Worm (Caenorhabditis elegans): ENCODE results near the gene Y67D8A.2.

ce11 chrIV:3251551-3251950, 29.3 kb downstream of the Y67D8A.2 start:
- TF ChIP-seq tbx-11 (GFP tag; IDR thresholded peaks at IDR 0.05): no peak
- TF ChIP-seq pes-1 (GFP tag; IDR thresholded peaks at IDR 0.05): no peak
- TF ChIP-seq ama-1 (optimal IDR thresholded peaks at IDR 0.05): no peak
- TF ChIP-seq ceh-13 (GFP tag; optimal IDR thresholded peaks at IDR 0.05): no peak
- TF ChIP-seq B0310.2 (tag; optimal IDR thresholded peaks at IDR 0.05): no peak
- no peak for TF ChIP-seq sea-1 (GFP tag; conservative IDR thresholded peaks at IDR 0.05)
- no peak for TF ChIP-seq F13C5.2 (tag; optimal IDR thresholded peaks at IDR 0.05)
- TF ChIP-seq hnd-1 (tag; optimal IDR thresholded peaks at IDR 0.05): no peak
- no peak for TF ChIP-seq tbx-37 (GFP tag; conservative IDR thresholded peaks at IDR 0.05)
- TF ChIP-seq hmbx-1 (tag; optimal IDR thresholded peaks at IDR 0.05): no peak
- no peak for TF ChIP-seq scrt-1 (GFP tag; IDR thresholded peaks at IDR 0.05)

Data from whole organism, early embryonic.